Fruit fly (Drosophila melanogaster): ENCODE data around the gene CG12321.

CG12321 gene

dm6 chr3R:18169982-18170531 is 18.4 kb downstream of the CG12321 start (continued):
- TF ChIP-seq CG32006 (GFP tag; optimal IDR thresholded peaks at IDR 0.05): no peak

DNA sequence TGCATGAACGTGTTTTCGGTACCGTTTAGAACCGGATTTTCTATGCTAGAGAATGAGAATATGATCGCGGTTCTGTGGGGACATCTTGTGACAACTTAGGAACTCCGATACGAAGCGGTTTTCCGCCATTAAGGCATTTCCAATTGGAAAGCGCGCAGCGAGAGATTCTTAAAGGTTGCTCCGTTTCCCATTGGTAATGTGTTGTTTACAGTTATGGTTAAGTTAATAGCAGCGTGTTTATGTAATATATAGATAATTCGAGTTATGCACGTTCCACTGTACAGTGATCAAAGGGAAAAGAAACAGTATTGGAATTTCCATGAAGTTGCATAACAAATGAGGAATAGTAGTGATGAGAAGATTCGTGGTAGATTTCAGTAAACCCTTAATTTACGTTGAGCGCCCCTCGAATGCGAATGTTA is 19.6 kb downstream of the CG12321 start:
- TF ChIP-seq dac (GFP tag; optimal IDR thresholded peaks at IDR 0.05): no peak
- peak; percentile 2 for TF ChIP-seq CG34406 (GFP tag; optimal IDR thresholded peaks at IDR 0.05)
- peak; percentile 1 for TF ChIP-seq OdsH (GFP tag; optimal IDR thresholded peaks at IDR 0.05)
- peak; percentile 21 for TF ChIP-seq topi (GFP tag; optimal IDR thresholded peaks at IDR 0.05)
- no peak for TF ChIP-seq Blimp-1 (GFP tag; optimal IDR thresholded peaks at IDR 0.05)
- TF ChIP-seq CG3032 (tag; optimal IDR thresholded peaks at IDR 0.05): peak; percentile 28
- peak; percentile 27 for TF ChIP-seq Hr39 (GFP tag; optimal IDR thresholded peaks at IDR 0.05)
- TF ChIP-seq Sox14 (GFP tag; optimal IDR thresholded peaks at IDR 0.05): peak; percentile 65
- TF ChIP-seq vri (GFP tag; optimal IDR thresholded peaks at IDR 0.05): peak; percentile 15
- TF ChIP-seq Sox15 (GFP tag; optimal IDR thresholded peaks at IDR 0.05): no peak
- no peak for TF ChIP-seq CG11294 (GFP tag; IDR thresholded peaks at IDR 0.05)
- no peak for TF ChIP-seq Hr38 (GFP tag; optimal IDR thresholded peaks at IDR 0.05)
- TF ChIP-seq Ets21C (GFP tag; optimal IDR thresholded peaks at IDR 0.05): no peak
- no peak for TF ChIP-seq Gug (GFP tag; IDR thresholded peaks at IDR 0.05)
- no peak for TF ChIP-seq CG8632 (GFP tag; optimal IDR thresholded peaks at IDR 0.05)
- TF ChIP-seq CG8319 (GFP tag; optimal IDR thresholded peaks at IDR 0.05): no peak
- TF ChIP-seq CG11762 (GFP tag; optimal IDR thresholded peaks at IDR 0.05; ENCODE audit: insufficient read depth): peak; percentile 6
- no peak for TF ChIP-seq eg (GFP tag; IDR thresholded peaks at IDR 0.05)
- TF ChIP-seq achi (GFP tag; optimal IDR thresholded peaks at IDR 0.05): peak; percentile 47
- TF ChIP-seq cyc (GFP tag; optimal IDR thresholded peaks at IDR 0.05): peak; percentile 14
- peak; percentile 32 for TF ChIP-seq lz (GFP tag; optimal IDR thresholded peaks at IDR 0.05)
- TF ChIP-seq CG31627 (GFP tag; optimal IDR thresholded peaks at IDR 0.05): peak; percentile 56
- TF ChIP-seq ss (GFP tag; optimal IDR thresholded peaks at IDR 0.05): peak in 1 of 2 experiments; percentile 14
- TF ChIP-seq fkh (GFP tag; optimal IDR thresholded peaks at IDR 0.05): no peak
- no peak for TF ChIP-seq CG11902 (GFP tag; optimal IDR thresholded peaks at IDR 0.05)
- peak; percentile 89 for TF ChIP-seq Eip78C (GFP tag)
- no peak for TF ChIP-seq Eip93F (GFP tag; optimal IDR thresholded peaks at IDR 0.05)
- peak; percentile 44 for TF ChIP-seq CG32006 (GFP tag; optimal IDR thresholded peaks at IDR 0.05)
- TF ChIP-seq fd59A (GFP tag; optimal IDR thresholded peaks at IDR 0.05): no peak
- peak; percentile 29 for TF ChIP-seq pdm3 (GFP tag; optimal IDR thresholded peaks at IDR 0.05)
- TF ChIP-seq CG7368 (GFP tag; optimal IDR thresholded peaks at IDR 0.05): no peak
- TF ChIP-seq CG6276 (GFP tag; optimal IDR thresholded peaks at IDR 0.05): peak; percentile 52
- TF ChIP-seq svp (GFP tag): peak; percentile 71
- TF ChIP-seq Eip75B (GFP tag; optimal IDR thresholded peaks at IDR 0.05): peak; percentile 45
- no peak for TF ChIP-seq CG9139 (GFP tag; optimal IDR thresholded peaks at IDR 0.05)
- TF ChIP-seq CG1621 (tag; optimal IDR thresholded peaks at IDR 0.05): peak; percentile 22
- TF ChIP-seq CG3919 (GFP tag; optimal IDR thresholded peaks at IDR 0.05): peak; percentile 45
- peak; percentile 3 for TF ChIP-seq CG6792 (GFP tag; optimal IDR thresholded peaks at IDR 0.05)
- no peak for TF ChIP-seq dsx (GFP tag; optimal IDR thresholded peaks at IDR 0.05; ENCODE audit: poor library complexity, severe bottlenecking)
- no peak for TF ChIP-seq CG6854 (GFP tag; optimal IDR thresholded peaks at IDR 0.05)
- TF ChIP-seq CG6808 (GFP tag; optimal IDR thresholded peaks at IDR 0.05): no peak
- TF ChIP-seq CG16779 (tag; optimal IDR thresholded peaks at IDR 0.05): no peak
- TF ChIP-seq net (GFP tag; optimal IDR thresholded peaks at IDR 0.05): peak; percentile 2
- TF ChIP-seq CG4318 (GFP tag; optimal IDR thresholded peaks at IDR 0.05): no peak
- peak; percentile 31 for TF ChIP-seq esn (GFP tag; optimal IDR thresholded peaks at IDR 0.05)
- peak; percentile 10 for TF ChIP-seq Sox102F (GFP tag; optimal IDR thresholded peaks at IDR 0.05)
- TF ChIP-seq Hr4 (GFP tag; optimal IDR thresholded peaks at IDR 0.05): peak; percentile 16
- TF ChIP-seq acj6 (GFP tag; optimal IDR thresholded peaks at IDR 0.05): peak; percentile 26
- TF ChIP-seq Lpt (GFP tag; optimal IDR thresholded peaks at IDR 0.05): no peak
- TF ChIP-seq Met (GFP tag; optimal IDR thresholded peaks at IDR 0.05): peak; percentile 41
